ENCODE assay signal across 1 worm cellular context in the genomic region with DNA sequence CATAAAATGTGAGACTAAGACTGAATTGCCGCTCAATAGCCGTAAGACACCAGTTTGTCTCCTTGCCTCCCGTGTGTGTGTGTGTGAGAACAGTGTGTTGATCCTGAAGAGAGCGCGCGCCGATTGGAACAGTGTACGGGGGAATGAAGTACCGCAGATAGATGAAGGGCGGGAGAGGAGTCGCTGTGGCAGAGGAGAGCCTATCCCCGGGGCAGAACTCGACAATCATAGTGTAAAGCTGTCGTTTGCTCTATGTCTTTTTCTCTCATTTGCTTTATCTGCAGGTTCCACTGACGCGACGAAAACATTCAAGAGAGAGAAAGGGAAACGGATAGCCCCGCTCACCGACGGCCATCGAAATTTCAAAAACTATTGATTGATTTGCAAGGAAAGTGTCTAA.
TF ChIP-seq lines count a peak whose summit lies in the region.

No protein-coding gene starts in this region.

TF ChIP-seq in whole organism, L3 larva, 47 proteins besides CTCF, POLR2A, EP300 and RAD21 (continued from another document):
- TF ChIP-seq snpc-4 (tag; optimal IDR thresholded peaks at IDR 0.05; lab: Kevin White, UChicago) (no peak), elt-1 (tag; optimal IDR thresholded peaks at IDR 0.05; lab: Kevin White, UChicago) (no peak), ZK546.5 (tag; optimal IDR thresholded peaks at IDR 0.05; lab: Kevin White, UChicago) (no peak), ceh-9 (tag; optimal IDR thresholded peaks at IDR 0.05; lab: Kevin White, UChicago) (no peak)
